Worm (Caenorhabditis elegans): ENCODE results near the gene ZK1320.9.
A peak's percentile ranks its signal among the peaks of the same experiment; 100 is the strongest.

ZK1320.9 gene

DNA sequence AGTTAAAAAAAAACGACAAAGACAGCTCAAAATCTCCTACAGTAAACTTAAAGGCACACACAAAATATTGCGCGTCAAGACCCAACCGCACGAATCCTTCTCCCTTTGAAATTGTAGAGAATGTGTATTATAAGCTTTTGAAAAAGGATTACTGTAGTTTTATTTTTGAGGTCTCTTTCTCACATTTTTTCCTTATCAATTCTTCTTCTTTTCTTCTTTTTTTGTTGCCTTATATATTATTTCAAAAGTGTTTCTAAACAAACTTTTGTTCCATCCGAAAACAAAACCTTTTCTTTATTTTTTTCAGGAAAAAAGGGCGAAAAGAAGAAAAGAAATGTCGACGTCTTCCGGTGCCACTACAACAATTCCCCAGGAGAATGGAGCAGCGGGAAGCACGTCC lies 6.0 kb downstream of the ZK1320.9 start, which contains the start of gene ZK1320.13:
Gene ZK1320.13, plus strand, starts transcription at position 301 of the 400 bp plus-strand sequence.
- TF ChIP-seq lin-13 (GFP tag; optimal IDR thresholded peaks at IDR 0.05) (no peak), fos-1 (tag; optimal IDR thresholded peaks at IDR 0.05) (no peak), lin-11 (tag; optimal IDR thresholded peaks at IDR 0.05) (no peak), peb-1 (tag; optimal IDR thresholded peaks at IDR 0.05) (no peak), nhr-10 (tag; optimal IDR thresholded peaks at IDR 0.05) (no peak), ama-1 (optimal IDR thresholded peaks at IDR 0.05) (no peak), ZK546.5 (tag; optimal IDR thresholded peaks at IDR 0.05) (no peak), nhr-12 (tag; optimal IDR thresholded peaks at IDR 0.05) (no peak), ceh-16 (tag; optimal IDR thresholded peaks at IDR 0.05) (no peak), nhr-25 (tag; optimal IDR thresholded peaks at IDR 0.05) (no peak), sem-4 (tag; optimal IDR thresholded peaks at IDR 0.05) (no peak)

DNA sequence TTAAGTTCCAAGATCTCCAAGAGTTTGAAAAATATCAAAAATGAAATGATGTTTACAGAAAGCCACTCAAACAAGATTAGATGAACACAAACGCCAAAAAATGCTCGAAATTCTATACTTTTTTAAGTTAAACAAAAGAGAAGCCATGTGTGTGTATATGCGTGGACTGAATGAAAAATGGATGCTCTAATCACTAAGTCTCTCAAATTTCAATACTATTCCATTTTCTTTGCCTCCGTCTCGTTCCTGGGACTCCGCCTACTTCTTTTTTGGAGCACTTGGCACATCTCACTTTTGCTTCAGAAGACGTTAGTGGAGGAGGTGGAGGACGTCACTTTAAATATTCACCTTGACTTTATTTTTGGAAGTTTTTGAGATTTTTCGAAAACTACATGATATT lies 6.7 kb downstream of the ZK1320.9 start:
- no peak for TF ChIP-seq elt-1 (tag; optimal IDR thresholded peaks at IDR 0.05)
- TF ChIP-seq blmp-1 (tag; optimal IDR thresholded peaks at IDR 0.05; ENCODE audit: insufficient read depth) = no peak
- peak; percentile 65 for TF ChIP-seq unc-55 (GFP tag; optimal IDR thresholded peaks at IDR 0.05)
- TF ChIP-seq ZK546.5 (tag; optimal IDR thresholded peaks at IDR 0.05) = no peak
- no peak for TF ChIP-seq R02D3.7 (tag; optimal IDR thresholded peaks at IDR 0.05)
- no peak for TF ChIP-seq nhr-12 (tag; optimal IDR thresholded peaks at IDR 0.05)
- TF ChIP-seq ztf-11 (tag; optimal IDR thresholded peaks at IDR 0.05) = no peak
- no peak for TF ChIP-seq nhr-11 (tag; optimal IDR thresholded peaks at IDR 0.05)
- no peak for TF ChIP-seq snpc-4 (tag; optimal IDR thresholded peaks at IDR 0.05)
- peak; percentile 34 for TF ChIP-seq C34F6.9 (tag; optimal IDR thresholded peaks at IDR 0.05)
- no peak for TF ChIP-seq lin-13 (GFP tag; optimal IDR thresholded peaks at IDR 0.05)
- TF ChIP-seq nhr-23 (tag; optimal IDR thresholded peaks at IDR 0.05) = no peak
- no peak for TF ChIP-seq nhr-10 (tag; optimal IDR thresholded peaks at IDR 0.05)
- TF ChIP-seq zag-1 (tag; optimal IDR thresholded peaks at IDR 0.05) = no peak
- no peak for TF ChIP-seq alr-1 (tag; optimal IDR thresholded peaks at IDR 0.05)
- no peak for TF ChIP-seq nhr-21 (tag; optimal IDR thresholded peaks at IDR 0.05)

DNA sequence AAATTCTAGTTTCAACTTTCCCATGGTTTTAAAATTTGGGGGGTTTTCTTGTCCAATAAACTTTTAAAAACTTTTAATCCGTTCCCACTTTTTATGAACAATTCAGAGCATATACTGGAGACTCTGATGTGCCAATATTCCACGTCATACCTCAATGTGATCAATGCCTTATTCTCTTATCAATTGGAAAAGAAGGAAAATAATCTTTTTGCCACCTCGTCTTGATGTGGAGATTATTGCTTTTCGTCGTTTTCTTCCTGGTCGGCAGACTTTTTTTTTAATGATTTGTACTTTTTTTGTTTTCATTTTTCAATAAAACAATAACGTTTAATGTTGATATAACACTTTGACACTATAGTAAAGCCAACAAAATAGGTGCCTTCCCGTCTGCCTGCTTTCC lies 9.0 kb downstream of the ZK1320.9 start:
- TF ChIP-seq crh-2 (tag; optimal IDR thresholded peaks at IDR 0.05) = peak; percentile 50
- TF ChIP-seq ama-1 (optimal IDR thresholded peaks at IDR 0.05) = no peak
- peak; percentile 40 for TF ChIP-seq fos-1 (tag; optimal IDR thresholded peaks at IDR 0.05)
- TF ChIP-seq lsy-2 (tag; optimal IDR thresholded peaks at IDR 0.05) = no peak
- TF ChIP-seq lin-39 (tag; optimal IDR thresholded peaks at IDR 0.05) = no peak
- TF ChIP-seq gmeb-1 (tag; optimal IDR thresholded peaks at IDR 0.05) = no peak
- TF ChIP-seq C34F6.9 (tag; optimal IDR thresholded peaks at IDR 0.05) = no peak
- TF ChIP-seq ceh-82 (tag; optimal IDR thresholded peaks at IDR 0.05) = no peak
- no peak for TF ChIP-seq sma-9 (GFP tag; optimal IDR thresholded peaks at IDR 0.05)
- TF ChIP-seq sma-9 (tag; optimal IDR thresholded peaks at IDR 0.05) = no peak

DNA sequence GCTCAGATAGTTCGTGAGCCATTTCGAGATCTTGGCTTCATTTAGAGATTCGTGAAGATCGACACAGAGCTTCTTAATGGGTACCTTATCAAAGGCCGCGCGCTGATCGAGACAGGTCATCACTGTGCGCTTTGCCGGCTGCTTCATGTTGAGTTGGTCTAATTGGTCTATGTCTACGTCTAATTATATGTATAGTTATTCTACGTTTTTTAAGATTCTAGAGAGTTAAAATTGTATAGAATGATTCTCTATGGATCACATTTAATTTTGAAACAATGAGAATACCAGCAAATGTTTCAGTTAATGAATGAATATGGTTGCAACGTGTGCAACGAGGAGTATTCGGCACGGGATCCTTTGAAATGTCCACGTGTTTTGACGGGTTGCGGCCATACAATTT lies 11.8 kb downstream of the ZK1320.9 start, which contains the start of gene arc-1:
Gene arc-1, plus strand, starts transcription at position 301 of the 400 bp plus-strand sequence.
- TF ChIP-seq nhr-12 (tag; optimal IDR thresholded peaks at IDR 0.05) (no peak), ceh-82 (tag; optimal IDR thresholded peaks at IDR 0.05) (no peak)

DNA sequence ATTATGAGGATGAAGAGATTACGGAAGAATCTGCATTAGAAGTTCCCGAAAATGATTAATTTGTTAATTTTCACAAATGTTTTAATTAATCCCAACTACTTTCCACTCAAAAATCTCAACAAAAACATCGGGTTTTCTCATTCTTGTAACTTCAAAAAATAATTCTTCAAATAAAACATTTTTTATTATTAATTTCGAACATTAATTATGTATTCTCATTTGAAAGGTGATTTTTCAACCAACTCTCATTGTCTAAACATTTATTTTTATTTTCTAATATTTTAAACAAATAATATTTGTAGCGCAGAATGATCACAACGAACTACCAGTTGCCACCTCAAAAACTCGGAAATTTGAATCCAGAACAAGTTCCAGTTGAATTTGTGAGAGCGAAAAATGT lies 15.2 kb downstream of the ZK1320.9 start, which contains the start of gene ZK1320.7:
Gene ZK1320.7, plus strand, starts transcription at position 301 of the 400 bp plus-strand sequence.
- TF ChIP-seq ztf-1 (GFP tag; conservative IDR thresholded peaks at IDR 0.05) (no peak), unc-62 (GFP tag; optimal IDR thresholded peaks at IDR 0.05) (no peak), R02D3.7 (tag; optimal IDR thresholded peaks at IDR 0.05) (no peak), lin-11 (tag; optimal IDR thresholded peaks at IDR 0.05) (no peak), ama-1 (optimal IDR thresholded peaks at IDR 0.05) (no peak), blmp-1 (tag; optimal IDR thresholded peaks at IDR 0.05; ENCODE audit: insufficient read depth) (no peak), elt-1 (tag; optimal IDR thresholded peaks at IDR 0.05) (no peak), F13H6.1 (tag; optimal IDR thresholded peaks at IDR 0.05) (no peak), nhr-12 (tag; optimal IDR thresholded peaks at IDR 0.05) (no peak), ZK546.5 (tag; optimal IDR thresholded peaks at IDR 0.05) (no peak), egl-27 (tag; optimal IDR thresholded peaks at IDR 0.05) (no peak), fos-1 (tag; optimal IDR thresholded peaks at IDR 0.05) (no peak), skn-1 (tag; optimal IDR thresholded peaks at IDR 0.05) (no peak), aly-2 (tag; optimal IDR thresholded peaks at IDR 0.05) (no peak), unc-39 (tag; optimal IDR thresholded peaks at IDR 0.05) (no peak), nhr-129 (tag; optimal IDR thresholded peaks at IDR 0.05) (no peak)

All from whole organism, L2 larva.